Worm (Caenorhabditis elegans) whole organism, L4 larva: ENCODE results near the gene zgpa-1.

Source experiments
- F37D6.2 ChIP-seq: sonication (generic microtip); optimal IDR thresholded peaks from 2 replicates; lab custom pipeline; 2016; ENCODE audit warnings: mild to moderate bottlenecking, missing genetic modification characterization, missing compliant biosample characterization
- ceh-20 ChIP-seq: fragments of 200-800 bp; sonication (Bioruptor generic); IDR thresholded peaks from 2 replicates; pipeline ENCODE4 v1.3.6; 2022; ENCODE audit warnings: missing genetic modification reagents, missing genetic modification characterization, missing compliant biosample characterization
- dmd-8 ChIP-seq: fragments of 200-800 bp; sonication (Bioruptor generic); IDR thresholded peaks from 2 replicates; pipeline ENCODE4 v1.3.6; 2022; ENCODE audit warnings: missing genetic modification characterization, missing compliant biosample characterization
- dpl-1 ChIP-seq: fragments of 150-350 bp; optimal IDR thresholded peaks from 2 replicates; lab custom pipeline; 2014; ENCODE audit warnings: missing biosample characterization, missing genetic modification reagents, missing genetic modification characterization
- lim-7 ChIP-seq: fragments of 200-800 bp; sonication (Bioruptor generic); IDR thresholded peaks from 2 replicates; pipeline ENCODE4 v1.3.6; 2022; ENCODE audit warnings: missing genetic modification characterization, missing compliant biosample characterization
- pha-4 ChIP-seq, 2 experiments: fragments of 150-350 bp in 1 of 2; fragments of 200-800 bp in 1 of 2; sonication (Bioruptor generic) in 1 of 2; IDR thresholded peaks in 1 of 2; optimal IDR thresholded peaks in 1 of 2; 2 replicates each; pipeline versions ENCODE4 v1.3.6 to Lab custom; 2014 to 2022; ENCODE audit warnings: missing genetic modification characterization in 2 of 2, missing genetic modification reagents in 2 of 2, missing biosample characterization in 1 of 2, missing compliant biosample characterization in 1 of 2
- zip-2 ChIP-seq: fragments of 150-350 bp; optimal IDR thresholded peaks from 2 replicates; lab custom pipeline; 2014; ENCODE audit warnings: missing biosample characterization, missing genetic modification characterization

The zgpa-1 gene

DNA sequence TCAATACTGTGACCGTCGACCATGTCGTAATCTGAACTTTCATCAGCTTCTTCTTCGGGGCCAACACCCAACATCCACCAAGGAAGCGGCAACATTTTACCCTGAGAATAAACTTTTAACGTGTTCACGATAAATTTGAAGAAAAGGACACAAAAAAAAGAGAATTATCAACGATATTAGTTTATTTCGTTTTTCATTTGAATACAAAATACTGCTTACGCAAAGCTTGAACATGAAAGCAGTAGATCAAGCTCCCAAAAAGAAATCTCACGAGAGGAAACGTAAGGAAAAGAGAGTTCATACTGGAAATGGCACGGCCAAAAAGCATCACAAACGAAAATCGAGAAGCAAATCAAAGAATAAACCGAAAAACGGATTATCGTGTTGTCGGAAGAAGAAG lies 48.9 kb downstream of the zgpa-1 start, which contains the start of the genes C46A5.6 and C46A5.1:
Gene C46A5.6 (minus strand): TSS at position 101 of the 400 bp plus-strand sequence.
Gene C46A5.1 (plus strand): TSS at position 184 of the 400 bp plus-strand sequence.
- TF ChIP-seq pha-4 (GFP tag; IDR thresholded peaks at IDR 0.05; lab: Robert Waterston, UW) (no peak), pha-4 (tag; optimal IDR thresholded peaks at IDR 0.05; lab: Kevin White, UChicago) (no peak), F37D6.2 (tag; lab: Kevin White, UChicago) (no peak), lim-7 (GFP tag; lab: Robert Waterston, UW) (no peak), ceh-20 (GFP tag; lab: Robert Waterston, UW) (no peak), dmd-8 (GFP tag; lab: Robert Waterston, UW) (no peak), zip-2 (tag; lab: Kevin White, UChicago) (no peak), dpl-1 (GFP tag; lab: Kevin White, UChicago) (no peak)
